Fruit fly (Drosophila melanogaster) whole organism, embryonic: ENCODE measurements around the gene CG13049.

ENCODE experiments used
- Aef1 ChIP-seq: fragments of 200-800 bp; sonication (Bioruptor generic); IDR thresholded peaks from 3 replicates; pipeline ENCODE4 v1.3.6; 2022; ENCODE audit warnings: missing biosample characterization, missing genetic modification characterization
- BEAF-32 ChIP-seq: fragments of 200-800 bp; sonication (Bioruptor generic); optimal IDR thresholded peaks from 3 replicates; lab custom pipeline; 2017; ENCODE audit warnings: missing biosample characterization, missing genetic modification characterization, mild to moderate bottlenecking, moderate library complexity, missing genetic modification reagents
- CG12299 ChIP-seq: fragments of 200-800 bp; sonication (Bioruptor generic); optimal IDR thresholded peaks from 2 replicates; lab custom pipeline; 2018; ENCODE audit warnings: missing biosample characterization, mild to moderate bottlenecking, missing genetic modification characterization
- CG13424 ChIP-seq: fragments of 200-800 bp; sonication (Bioruptor generic); optimal IDR thresholded peaks from 2 replicates; lab custom pipeline; 2019; ENCODE audit warnings: missing biosample characterization, mild to moderate bottlenecking, missing genetic modification characterization, moderate library complexity
- CG15479 ChIP-seq: fragments of 200-800 bp; sonication (Bioruptor generic); optimal IDR thresholded peaks from 3 replicates; lab custom pipeline; 2019; ENCODE audit warnings: missing biosample characterization, mild to moderate bottlenecking, missing genetic modification characterization, moderate library complexity
- CG15514 ChIP-seq: fragments of 200-800 bp; sonication (Bioruptor generic); optimal IDR thresholded peaks from 3 replicates; lab custom pipeline; 2017; ENCODE audit warnings: missing biosample characterization, missing genetic modification characterization, mild to moderate bottlenecking, moderate library complexity, missing genetic modification reagents
- CG15696 ChIP-seq: fragments of 200-800 bp; sonication (Bioruptor generic); optimal IDR thresholded peaks from 2 replicates; lab custom pipeline; 2019; ENCODE audit warnings: missing biosample characterization, mild to moderate bottlenecking, missing genetic modification characterization, moderate library complexity
- CG16863 ChIP-seq: fragments of 200-800 bp; sonication (Bioruptor generic); optimal IDR thresholded peaks from 3 replicates; lab custom pipeline; 2016; ENCODE audit warnings: missing biosample characterization, missing genetic modification characterization
- CG17186 ChIP-seq: fragments of 200-800 bp; sonication (Bioruptor generic); optimal IDR thresholded peaks from 3 replicates; lab custom pipeline; 2017; ENCODE audit warnings: missing biosample characterization, missing genetic modification reagents, missing genetic modification characterization
- CG2116 ChIP-seq: fragments of 200-800 bp; sonication (Bioruptor generic); optimal IDR thresholded peaks from 3 replicates; lab custom pipeline; 2018; ENCODE audit warnings: missing biosample characterization, mild to moderate bottlenecking, missing genetic modification characterization
- CG2120 ChIP-seq: fragments of 200-800 bp; sonication (Bioruptor generic); optimal IDR thresholded peaks from 3 replicates; lab custom pipeline; 2016; ENCODE audit warnings: missing biosample characterization, missing genetic modification characterization
- CG30020 ChIP-seq: fragments of 200-800 bp; optimal IDR thresholded peaks from 2 replicates; lab custom pipeline; 2019; ENCODE audit warnings: missing biosample characterization, mild to moderate bottlenecking, missing genetic modification characterization, moderate library complexity
- CG31388 ChIP-seq: fragments of 200-800 bp; sonication (Bioruptor generic); optimal IDR thresholded peaks from 2 replicates; lab custom pipeline; 2016; ENCODE audit warnings: missing biosample characterization, missing genetic modification characterization
- CG3407 ChIP-seq: fragments of 200-800 bp; sonication (Bioruptor generic); optimal IDR thresholded peaks from 2 replicates; lab custom pipeline; 2018; ENCODE audit warnings: missing biosample characterization, mild to moderate bottlenecking, missing genetic modification characterization
- CG34224 ChIP-seq: fragments of 200-800 bp; sonication (Bioruptor generic); IDR thresholded peaks from 3 replicates; pipeline ENCODE4 v1.3.6; 2022; ENCODE audit warnings: missing biosample characterization, missing genetic modification characterization; ENCODE audit not compliant: partially characterized antibody
- CG34376 ChIP-seq: fragments of 200-800 bp; sonication (Bioruptor generic); optimal IDR thresholded peaks from 2 replicates; lab custom pipeline; 2018; ENCODE audit warnings: missing biosample characterization, mild to moderate bottlenecking, missing genetic modification characterization
- CG3838 ChIP-seq: fragments of 200-800 bp; sonication (Bioruptor generic); optimal IDR thresholded peaks from 3 replicates; lab custom pipeline; 2016; ENCODE audit warnings: missing biosample characterization, missing genetic modification characterization
- CG42726 ChIP-seq: fragments of 200-800 bp; sonication (Bioruptor generic); IDR thresholded peaks from 2 replicates; pipeline ENCODE4 v1.3.6; 2022; ENCODE audit warnings: missing biosample characterization, missing genetic modification characterization; ENCODE audit not compliant: partially characterized antibody
- CG6813 ChIP-seq: fragments of 200-800 bp; sonication (Bioruptor generic); optimal IDR thresholded peaks from 2 replicates; lab custom pipeline; 2017; ENCODE audit warnings: missing biosample characterization, missing genetic modification characterization, mild to moderate bottlenecking, moderate library complexity, missing genetic modification reagents
- CG7556 ChIP-seq: fragments of 200-800 bp; sonication (Bioruptor generic); optimal IDR thresholded peaks from 2 replicates; lab custom pipeline; 2017; ENCODE audit warnings: missing biosample characterization, mild to moderate bottlenecking, missing genetic modification characterization
- CG9215 ChIP-seq: fragments of 200-800 bp; sonication (Bioruptor generic); IDR thresholded peaks from 2 replicates; pipeline ENCODE4 v1.3.6; 2022; ENCODE audit warnings: missing biosample characterization, missing genetic modification characterization
- CG9437 ChIP-seq: fragments of 200-800 bp; sonication (Bioruptor generic); optimal IDR thresholded peaks from 2 replicates; lab custom pipeline; 2018; ENCODE audit warnings: missing biosample characterization, mild to moderate bottlenecking, missing genetic modification characterization
- Chrac-16 ChIP-seq: fragments of 200-800 bp; sonication (Bioruptor generic); optimal IDR thresholded peaks from 3 replicates; lab custom pipeline; 2016; ENCODE audit warnings: missing biosample characterization, missing genetic modification characterization
- CoRest ChIP-seq: fragments of 200-800 bp; sonication (Bioruptor generic); optimal IDR thresholded peaks from 3 replicates; lab custom pipeline; 2018; ENCODE audit warnings: missing biosample characterization, mild to moderate bottlenecking, missing genetic modification characterization, moderate library complexity
- Dek ChIP-seq: fragments of 200-800 bp; sonication (Bioruptor generic); optimal IDR thresholded peaks from 3 replicates; lab custom pipeline; 2019; ENCODE audit warnings: missing biosample characterization, mild to moderate bottlenecking, missing genetic modification characterization, moderate library complexity
- Dip2 ChIP-seq: fragments of 200-800 bp; sonication (Bioruptor generic); IDR thresholded peaks from 2 replicates; pipeline ENCODE4 v1.3.6; 2022; ENCODE audit warnings: missing biosample characterization, missing genetic modification characterization
- Doc3 ChIP-seq: fragments of 200-800 bp; sonication (Bioruptor generic); IDR thresholded peaks from 3 replicates; pipeline ENCODE4 v1.3.6; 2022; ENCODE audit warnings: missing biosample characterization, missing genetic modification characterization; ENCODE audit not compliant: partially characterized antibody
- Elba2 ChIP-seq: fragments of 200-800 bp; sonication (Bioruptor generic); optimal IDR thresholded peaks from 3 replicates; lab custom pipeline; 2016; ENCODE audit warnings: missing biosample characterization, missing genetic modification characterization
- Gug ChIP-seq: fragments of 200-800 bp; sonication (Bioruptor generic); IDR thresholded peaks from 4 replicates; pipeline ENCODE4 v1.3.6; 2022; ENCODE audit warnings: missing biosample characterization, missing genetic modification characterization
- Hr3 ChIP-seq: fragments of 200-800 bp; sonication (Bioruptor generic); optimal IDR thresholded peaks from 3 replicates; lab custom pipeline; 2016; ENCODE audit warnings: missing biosample characterization, missing genetic modification characterization
- MBD-R2 ChIP-seq: fragments of 200-800 bp; sonication (Bioruptor generic); IDR thresholded peaks from 2 replicates; pipeline ENCODE4 v1.3.6; 2022; ENCODE audit warnings: missing biosample characterization, missing genetic modification characterization
- al ChIP-seq: fragments of 200-800 bp; sonication (Bioruptor generic); IDR thresholded peaks from 2 replicates; pipeline ENCODE4 v1.3.6; 2022; ENCODE audit warnings: missing biosample characterization, missing genetic modification characterization
- btn ChIP-seq: fragments of 200-800 bp; sonication (Bioruptor generic); optimal IDR thresholded peaks from 2 replicates; lab custom pipeline; 2016; ENCODE audit warnings: missing biosample characterization, missing genetic modification characterization
- crp ChIP-seq, 2 experiments: fragments of 200-800 bp; sonication (Bioruptor generic); optimal IDR thresholded peaks; 2 replicates in 1 of 2; 3 replicates in 1 of 2; lab custom pipeline; 2017; ENCODE audit warnings: missing biosample characterization in 2 of 2, missing genetic modification characterization in 2 of 2, mild to moderate bottlenecking in 1 of 2, moderate library complexity in 1 of 2
- disco-r ChIP-seq: fragments of 200-800 bp; sonication (Bioruptor generic); optimal IDR thresholded peaks from 2 replicates; lab custom pipeline; 2016; ENCODE audit warnings: missing biosample characterization, missing genetic modification characterization
- grau ChIP-seq: fragments of 200-800 bp; optimal IDR thresholded peaks from 3 replicates; lab custom pipeline; 2019; ENCODE audit warnings: missing biosample characterization, mild to moderate bottlenecking, missing genetic modification characterization, moderate library complexity
- hkb ChIP-seq, 2 experiments: fragments of 200-800 bp in 1 of 2; fragments of >200 bp in 1 of 2; sonication (Bioruptor generic) in 1 of 2; IDR thresholded peaks in 1 of 2; optimal IDR thresholded peaks in 1 of 2; 2 replicates each; pipeline versions ENCODE4 v1.3.6 to Lab custom; 2017 to 2022; ENCODE audit warnings: missing biosample characterization in 1 of 2, missing genetic modification characterization in 1 of 2
- lola ChIP-seq, 3 experiments: fragments of >200 bp in 2 of 3; fragments of 200-800 bp in 1 of 3; sonication (Bioruptor generic) in 1 of 3; optimal IDR thresholded peaks; 2 replicates each; lab custom pipeline; 2017 to 2019; ENCODE audit warnings: missing biosample characterization in 3 of 3, missing genetic modification characterization in 3 of 3, mild to moderate bottlenecking in 1 of 3, moderate library complexity in 1 of 3
- mld ChIP-seq: fragments of 200-800 bp; sonication (Bioruptor generic); IDR thresholded peaks from 3 replicates; pipeline ENCODE4 v1.3.6; 2022; ENCODE audit warnings: missing biosample characterization, missing genetic modification characterization; ENCODE audit not compliant: partially characterized antibody
- odd ChIP-seq: fragments of 200-800 bp; sonication (Bioruptor generic); optimal IDR thresholded peaks from 2 replicates; lab custom pipeline; 2017; ENCODE audit warnings: missing biosample characterization, mild to moderate bottlenecking, missing genetic modification characterization
- pb ChIP-seq: fragments of 200-800 bp; sonication (Bioruptor generic); optimal IDR thresholded peaks from 3 replicates; lab custom pipeline; 2016; ENCODE audit warnings: missing biosample characterization, missing genetic modification characterization
- phol ChIP-seq: fragments of 200-800 bp; sonication (Bioruptor generic); optimal IDR thresholded peaks from 3 replicates; lab custom pipeline; 2018; ENCODE audit warnings: missing biosample characterization, mild to moderate bottlenecking, missing genetic modification characterization, moderate library complexity
- pita ChIP-seq: fragments of 200-800 bp; sonication (Bioruptor generic); optimal IDR thresholded peaks from 2 replicates; lab custom pipeline; 2017; ENCODE audit warnings: missing biosample characterization, mild to moderate bottlenecking, missing genetic modification characterization
- slbo ChIP-seq: fragments of 200-800 bp; sonication (Bioruptor generic); IDR thresholded peaks from 2 replicates; pipeline ENCODE4 v1.3.6; 2022; ENCODE audit warnings: missing biosample characterization, missing genetic modification characterization
- tup ChIP-seq: fragments of 200-800 bp; sonication (Bioruptor generic); optimal IDR thresholded peaks from 2 replicates; lab custom pipeline; 2016; ENCODE audit warnings: missing biosample characterization, mild to moderate bottlenecking, missing genetic modification characterization, moderate library complexity
- unc-4 ChIP-seq: fragments of 200-800 bp; sonication (Bioruptor generic); IDR thresholded peaks from 2 replicates; pipeline ENCODE4 v1.3.6; 2022; ENCODE audit warnings: missing biosample characterization, missing genetic modification characterization; ENCODE audit not compliant: partially characterized antibody
- usp ChIP-seq: fragments of >200 bp; optimal IDR thresholded peaks from 2 replicates; lab custom pipeline; 2017; ENCODE audit warnings: missing biosample characterization, missing genetic modification characterization

The CG13049 gene

dm6 chr3L:16233850-16234494 is 47.8 kb downstream of the CG13049 start (continued):
- TF ChIP-seq hkb (optimal IDR thresholded peaks at IDR 0.05; lab: Kevin White, UChicago) (no peak), hkb (GFP tag; IDR thresholded peaks at IDR 0.05; lab: Robert Waterston, UW) (no peak), Hr3 (GFP tag; lab: Kevin White, UChicago) (no peak), MBD-R2 (0 out of 2 replicates have a peak, but pooled peaks have one; percentile 19), CG15479 (no peak), crp (GFP tag; optimal IDR thresholded peaks at IDR 0.05; lab: Kevin White, UChicago) (peak in 1 of 2 experiments; percentile 57), lola (GFP tag; optimal IDR thresholded peaks at IDR 0.05; lab: Kevin White, UChicago) (no peak), CG13424 (tag; lab: Kevin White, UChicago) (no peak), CG34376 (GFP tag; lab: Kevin White, UChicago) (peak; percentile 17), CG2120 (no peak)

DNA sequence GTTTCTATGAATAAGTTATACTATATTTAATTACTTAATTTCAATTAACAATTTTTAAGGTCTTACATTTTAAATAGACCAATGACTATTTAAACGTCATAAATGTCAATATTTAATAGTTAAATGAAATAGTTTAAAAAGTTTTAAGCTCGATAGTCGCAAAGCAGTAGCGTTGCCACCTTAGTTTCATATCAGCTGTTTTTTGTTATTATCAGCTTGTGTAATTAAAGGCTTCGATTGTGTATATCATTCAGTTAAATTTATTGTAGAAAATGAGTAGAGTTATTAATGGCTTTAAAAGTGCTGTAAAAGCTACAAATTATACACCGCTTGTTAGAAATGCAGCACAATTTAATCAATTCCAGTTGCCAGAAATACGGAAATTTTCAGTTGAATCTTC is 48.8 kb downstream of the CG13049 start, which contains the start of gene Hsc20:
Gene Hsc20 (plus strand): TSS at position 204 of the 400 bp plus-strand sequence.
- no peak for TF ChIP-seq CG16863 (GFP tag; lab: Kevin White, UChicago)
- peak; percentile 65 for TF ChIP-seq MBD-R2
- no peak for TF ChIP-seq CoRest (tag; lab: Kevin White, UChicago)
- no peak for TF ChIP-seq CG15696 (tag; lab: Kevin White, UChicago)
- no peak for TF ChIP-seq grau (tag; lab: Kevin White, UChicago)
- no peak for TF ChIP-seq CG42726
- no peak for TF ChIP-seq Elba2 (GFP tag; lab: Kevin White, UChicago)
- no peak for TF ChIP-seq Doc3
- TF ChIP-seq CG2116 = no peak
- TF ChIP-seq CG31388 (GFP tag; lab: Kevin White, UChicago) = no peak
- no peak for TF ChIP-seq CG15514
- TF ChIP-seq Dek = no peak
- no peak for TF ChIP-seq al (GFP tag; lab: Robert Waterston, UW)
- no peak for TF ChIP-seq CG9437 (GFP tag; lab: Kevin White, UChicago)
- no peak for TF ChIP-seq tup (GFP tag; lab: Kevin White, UChicago)
- no peak for TF ChIP-seq Dip2 (GFP tag; lab: Robert Waterston, UW)
- no peak for TF ChIP-seq CG15479
- no peak for TF ChIP-seq CG6813
- no peak for TF ChIP-seq pita
- no peak for TF ChIP-seq odd (GFP tag; lab: Kevin White, UChicago)
- TF ChIP-seq CG30020 (tag; lab: Kevin White, UChicago) = no peak
- TF ChIP-seq disco-r = no peak
- TF ChIP-seq CG12299 (tag; lab: Kevin White, UChicago) = no peak
- TF ChIP-seq slbo (GFP tag; lab: Robert Waterston, UW) = no peak
- TF ChIP-seq unc-4 (GFP tag; lab: Robert Waterston, UW) = 0 out of 2 replicates have a peak, but pooled peaks have one; percentile 11
- no peak for TF ChIP-seq CG7556 (GFP tag; lab: Kevin White, UChicago)
- no peak for TF ChIP-seq usp (GFP tag; lab: Kevin White, UChicago)
- TF ChIP-seq CG34224 (GFP tag; lab: Robert Waterston, UW) = no peak
- TF ChIP-seq Gug (GFP tag; lab: Robert Waterston, UW) = no peak
- TF ChIP-seq Aef1 (GFP tag; lab: Robert Waterston, UW) = no peak
- TF ChIP-seq btn (GFP tag; lab: Kevin White, UChicago) = no peak
- TF ChIP-seq CG3838 (GFP tag; lab: Kevin White, UChicago) = no peak
- no peak for TF ChIP-seq CG3407
- TF ChIP-seq CG9215 (GFP tag; lab: Robert Waterston, UW) = no peak
- TF ChIP-seq mld (GFP tag; lab: Robert Waterston, UW) = no peak
- no peak for TF ChIP-seq Chrac-16
- TF ChIP-seq phol (tag; lab: Kevin White, UChicago) = no peak
- no peak for TF ChIP-seq pb (GFP tag; lab: Kevin White, UChicago)
- TF ChIP-seq BEAF-32 = peak; percentile 24
- no peak for TF ChIP-seq CG17186 (GFP tag; lab: Kevin White, UChicago)
